Fruit fly (Drosophila melanogaster) whole organism, embryonic: ENCODE results near the gene CG12818.

Experiments
- Ada2b ChIP-seq: fragments of 200-800 bp; sonication (Bioruptor generic); IDR thresholded peaks from 2 replicates; pipeline ENCODE4 v1.3.6; 2022; ENCODE audit warnings: missing biosample characterization, missing genetic modification characterization
- Aef1 ChIP-seq: fragments of 200-800 bp; sonication (Bioruptor generic); IDR thresholded peaks from 3 replicates; pipeline ENCODE4 v1.3.6; 2022; ENCODE audit warnings: missing biosample characterization, missing genetic modification characterization
- CG10431 ChIP-seq: fragments of 200-800 bp; sonication (Bioruptor generic); optimal IDR thresholded peaks from 3 replicates; lab custom pipeline; 2018; ENCODE audit warnings: missing biosample characterization, mild to moderate bottlenecking, missing genetic modification characterization
- CG11696 ChIP-seq: fragments of 200-800 bp; sonication (Bioruptor generic); IDR thresholded peaks from 2 replicates; pipeline ENCODE4 v1.3.6; 2022; ENCODE audit warnings: missing biosample characterization, missing genetic modification characterization
- CG15601 ChIP-seq: fragments of 200-800 bp; sonication (Bioruptor generic); optimal IDR thresholded peaks from 3 replicates; lab custom pipeline; 2019; ENCODE audit warnings: missing biosample characterization, mild to moderate bottlenecking, missing genetic modification characterization, moderate library complexity
- CG17829 ChIP-seq: fragments of 200-800 bp; optimal IDR thresholded peaks from 2 replicates; lab custom pipeline; 2019; ENCODE audit warnings: missing biosample characterization, mild to moderate bottlenecking, missing genetic modification characterization, moderate library complexity
- CG1792 ChIP-seq: fragments of 200-800 bp; sonication (Bioruptor generic); optimal IDR thresholded peaks from 2 replicates; lab custom pipeline; 2016; ENCODE audit warnings: missing biosample characterization, missing genetic modification characterization
- CG31365 ChIP-seq: fragments of 200-800 bp; sonication (Bioruptor generic); optimal IDR thresholded peaks from 2 replicates; lab custom pipeline; 2018; ENCODE audit warnings: missing biosample characterization, mild to moderate bottlenecking, missing genetic modification characterization
- CG31441 ChIP-seq: fragments of 200-800 bp; sonication (Bioruptor generic); IDR thresholded peaks from 2 replicates; pipeline ENCODE4 v1.3.6; 2022; ENCODE audit warnings: missing biosample characterization, missing genetic modification characterization
- CG42726 ChIP-seq: fragments of 200-800 bp; sonication (Bioruptor generic); IDR thresholded peaks from 2 replicates; pipeline ENCODE4 v1.3.6; 2022; ENCODE audit warnings: missing biosample characterization, missing genetic modification characterization; ENCODE audit not compliant: partially characterized antibody
- CG6175 ChIP-seq: fragments of 200-800 bp; sonication (Bioruptor generic); IDR thresholded peaks from 3 replicates; pipeline ENCODE4 v1.3.6; 2022; ENCODE audit warnings: missing biosample characterization, missing genetic modification characterization
- CG6683 ChIP-seq: fragments of 200-800 bp; sonication (Bioruptor generic); optimal IDR thresholded peaks from 2 replicates; lab custom pipeline; 2017; ENCODE audit warnings: missing biosample characterization, mild to moderate bottlenecking, missing genetic modification characterization, missing genetic modification reagents
- CG7786 ChIP-seq: fragments of 200-800 bp; sonication (Bioruptor generic); optimal IDR thresholded peaks from 2 replicates; lab custom pipeline; 2016; ENCODE audit warnings: missing biosample characterization, missing genetic modification characterization
- CoRest ChIP-seq: fragments of 200-800 bp; sonication (Bioruptor generic); optimal IDR thresholded peaks from 3 replicates; lab custom pipeline; 2018; ENCODE audit warnings: missing biosample characterization, mild to moderate bottlenecking, missing genetic modification characterization, moderate library complexity
- Dek ChIP-seq: fragments of 200-800 bp; sonication (Bioruptor generic); optimal IDR thresholded peaks from 3 replicates; lab custom pipeline; 2019; ENCODE audit warnings: missing biosample characterization, mild to moderate bottlenecking, missing genetic modification characterization, moderate library complexity
- Ets97D ChIP-seq: fragments of 200-800 bp; sonication (Bioruptor generic); optimal IDR thresholded peaks from 3 replicates; lab custom pipeline; 2016; ENCODE audit warnings: missing biosample characterization, missing genetic modification characterization
- Gsc ChIP-seq: fragments of 200-800 bp; sonication (Bioruptor generic); IDR thresholded peaks from 2 replicates; pipeline ENCODE4 v1.3.6; 2022; ENCODE audit warnings: missing biosample characterization, missing genetic modification characterization
- Hr78 ChIP-seq, 2 experiments: fragments of 200-800 bp in 1 of 2; fragments of >200 bp in 1 of 2; sonication (Bioruptor generic) in 1 of 2; optimal IDR thresholded peaks; 2 replicates each; lab custom pipeline; 2017 to 2019; ENCODE audit warnings: missing biosample characterization in 2 of 2, missing genetic modification characterization in 2 of 2, mild to moderate bottlenecking in 1 of 2, moderate library complexity in 1 of 2
- Lim3 ChIP-seq: fragments of 200-800 bp; sonication (Bioruptor generic); IDR thresholded peaks from 2 replicates; pipeline ENCODE4 v1.3.6; 2022; ENCODE audit warnings: missing biosample characterization, missing genetic modification characterization
- NfI ChIP-seq: fragments of 200-800 bp; sonication (Bioruptor generic); optimal IDR thresholded peaks from 3 replicates; lab custom pipeline; 2018; ENCODE audit warnings: missing biosample characterization, mild to moderate bottlenecking, missing genetic modification characterization, moderate library complexity
- Opbp ChIP-seq: fragments of 200-800 bp; sonication (Bioruptor generic); IDR thresholded peaks from 3 replicates; pipeline ENCODE4 v1.3.6; 2022; ENCODE audit warnings: missing biosample characterization, missing genetic modification characterization; ENCODE audit not compliant: partially characterized antibody
- Scr ChIP-seq: fragments of 200-800 bp; sonication (Bioruptor generic); IDR thresholded peaks from 2 replicates; pipeline ENCODE4 v1.3.6; 2022; ENCODE audit warnings: missing biosample characterization, missing genetic modification characterization; ENCODE audit not compliant: partially characterized antibody
- Sry-δ ChIP-seq: fragments of 200-800 bp; sonication (Bioruptor generic); optimal IDR thresholded peaks from 2 replicates; lab custom pipeline; 2016; ENCODE audit warnings: missing biosample characterization, missing genetic modification characterization
- al ChIP-seq: fragments of 200-800 bp; sonication (Bioruptor generic); IDR thresholded peaks from 2 replicates; pipeline ENCODE4 v1.3.6; 2022; ENCODE audit warnings: missing biosample characterization, missing genetic modification characterization
- aop ChIP-seq: fragments of 200-800 bp; sonication (Bioruptor generic); IDR thresholded peaks from 2 replicates; pipeline ENCODE4 v1.3.6; 2022; ENCODE audit warnings: missing biosample characterization, missing genetic modification characterization
- ase ChIP-seq: fragments of 200-800 bp; sonication (Bioruptor generic); IDR thresholded peaks from 3 replicates; pipeline ENCODE4 v1.3.6; 2022; ENCODE audit warnings: missing biosample characterization, missing genetic modification characterization
- bab2 ChIP-seq: fragments of 200-800 bp; sonication (Bioruptor generic); optimal IDR thresholded peaks from 2 replicates; lab custom pipeline; 2016; ENCODE audit warnings: missing biosample characterization, missing genetic modification characterization
- bbx ChIP-seq: fragments of 200-800 bp; sonication (Bioruptor generic); IDR thresholded peaks from 2 replicates; pipeline ENCODE4 v1.3.6; 2022; ENCODE audit warnings: missing biosample characterization, missing genetic modification characterization; ENCODE audit not compliant: partially characterized antibody
- caup ChIP-seq: fragments of 200-800 bp; sonication (Bioruptor generic); optimal IDR thresholded peaks from 3 replicates; lab custom pipeline; 2017; ENCODE audit warnings: missing biosample characterization, mild to moderate bottlenecking, missing genetic modification characterization, moderate library complexity; ENCODE audit not compliant: severe bottlenecking
- corto ChIP-seq: fragments of 200-800 bp; sonication (Bioruptor generic); optimal IDR thresholded peaks from 2 replicates; lab custom pipeline; 2016; ENCODE audit warnings: missing biosample characterization, mild to moderate bottlenecking, missing genetic modification characterization, moderate library complexity
- crol ChIP-seq: fragments of 200-800 bp; sonication (Bioruptor generic); IDR thresholded peaks from 2 replicates; pipeline ENCODE4 v1.3.6; 2022; ENCODE audit warnings: missing biosample characterization, missing genetic modification characterization
- da ChIP-seq: fragments of 200-800 bp; sonication (Bioruptor generic); optimal IDR thresholded peaks from 2 replicates; lab custom pipeline; 2016; ENCODE audit warnings: missing biosample characterization, missing genetic modification characterization
- dimm ChIP-seq: fragments of 200-800 bp; sonication (Bioruptor generic); IDR thresholded peaks from 2 replicates; pipeline ENCODE4 v1.3.6; 2022; ENCODE audit warnings: missing biosample characterization, missing genetic modification characterization
- fd64A ChIP-seq: fragments of 200-800 bp; sonication (Bioruptor generic); optimal IDR thresholded peaks from 3 replicates; lab custom pipeline; 2018; ENCODE audit warnings: missing biosample characterization, mild to moderate bottlenecking, missing genetic modification characterization
- kah ChIP-seq: fragments of 200-800 bp; sonication (Bioruptor generic); optimal IDR thresholded peaks from 2 replicates; lab custom pipeline; 2018; ENCODE audit warnings: missing biosample characterization, mild to moderate bottlenecking, missing genetic modification characterization
- maf-S ChIP-seq: fragments of 200-800 bp; sonication (Bioruptor generic); optimal IDR thresholded peaks from 2 replicates; lab custom pipeline; 2016; ENCODE audit warnings: missing biosample characterization, missing genetic modification characterization
- nerfin-1 ChIP-seq: fragments of 200-800 bp; sonication (Bioruptor generic); optimal IDR thresholded peaks from 3 replicates; lab custom pipeline; 2019; ENCODE audit warnings: missing biosample characterization, mild to moderate bottlenecking, missing genetic modification characterization, moderate library complexity
- org-1 ChIP-seq: fragments of 200-800 bp; sonication (Bioruptor generic); optimal IDR thresholded peaks from 2 replicates; lab custom pipeline; 2017; ENCODE audit warnings: missing biosample characterization, missing genetic modification characterization
- pb ChIP-seq: fragments of 200-800 bp; sonication (Bioruptor generic); optimal IDR thresholded peaks from 3 replicates; lab custom pipeline; 2016; ENCODE audit warnings: missing biosample characterization, missing genetic modification characterization
- ranshi ChIP-seq: fragments of 200-800 bp; sonication (Bioruptor generic); IDR thresholded peaks from 2 replicates; pipeline ENCODE4 v1.3.6; 2022; ENCODE audit warnings: missing biosample characterization, missing genetic modification characterization
- run ChIP-seq: fragments of 200-800 bp; sonication (Bioruptor generic); optimal IDR thresholded peaks from 3 replicates; lab custom pipeline; 2018; ENCODE audit warnings: missing biosample characterization, mild to moderate bottlenecking, missing genetic modification characterization
- seq ChIP-seq: fragments of 200-800 bp; sonication (Bioruptor generic); IDR thresholded peaks from 2 replicates; pipeline ENCODE4 v1.3.6; 2022; ENCODE audit warnings: missing biosample characterization, missing genetic modification characterization
- shn ChIP-seq: fragments of 200-800 bp; sonication (Bioruptor generic); optimal IDR thresholded peaks from 3 replicates; lab custom pipeline; 2016; ENCODE audit warnings: missing biosample characterization, missing genetic modification characterization
- sim ChIP-seq: fragments of 200-800 bp; sonication (Bioruptor generic); IDR thresholded peaks from 2 replicates; pipeline ENCODE4 v1.3.6; 2022; ENCODE audit warnings: missing biosample characterization, missing genetic modification characterization
- trh ChIP-seq: fragments of 200-800 bp; sonication (Bioruptor generic); optimal IDR thresholded peaks from 2 replicates; lab custom pipeline; 2016; ENCODE audit warnings: missing biosample characterization, missing genetic modification characterization
- ttk ChIP-seq: fragments of 200-800 bp; sonication (Bioruptor generic); IDR thresholded peaks from 2 replicates; pipeline ENCODE4 v2.1.2; 2022; ENCODE audit warnings: missing biosample characterization, missing genetic modification characterization
- unpg ChIP-seq: fragments of 200-800 bp; sonication (Bioruptor generic); optimal IDR thresholded peaks from 3 replicates; lab custom pipeline; 2018; ENCODE audit warnings: missing biosample characterization, mild to moderate bottlenecking, missing genetic modification characterization, moderate library complexity
- vfl ChIP-seq: fragments of 200-800 bp; sonication (Bioruptor generic); optimal IDR thresholded peaks from 2 replicates; lab custom pipeline; 2016; ENCODE audit warnings: missing biosample characterization, missing genetic modification characterization
- z ChIP-seq: fragments of 200-800 bp; sonication (Bioruptor generic); IDR thresholded peaks from 3 replicates; pipeline ENCODE4 v1.3.6; 2022; ENCODE audit warnings: missing biosample characterization, missing genetic modification characterization

The CG12818 gene

dm6 chr3R:10350741-10351629 lies 19.6 kb downstream of the CG12818 start (continued):
- TF ChIP-seq z (GFP tag; lab: Robert Waterston, UW), result no peak
- no peak for TF ChIP-seq Lim3 (GFP tag; lab: Robert Waterston, UW)
- TF ChIP-seq nerfin-1, result peak; percentile 32
- TF ChIP-seq Hr78 (GFP tag; optimal IDR thresholded peaks at IDR 0.05; lab: Kevin White, UChicago), result peak in 1 of 2 experiments; percentile 13
- TF ChIP-seq CG31365 (tag; lab: Kevin White, UChicago), result peak; percentile 62
- no peak for TF ChIP-seq kah (GFP tag; lab: Kevin White, UChicago)
- peak; percentile 74 for TF ChIP-seq shn (GFP tag; lab: Kevin White, UChicago)
- no peak for TF ChIP-seq Ada2b (GFP tag; lab: Robert Waterston, UW)
- TF ChIP-seq CG6175, result no peak
- TF ChIP-seq caup (GFP tag; lab: Kevin White, UChicago), result peak; percentile 86
- no peak for TF ChIP-seq al
- TF ChIP-seq bbx (GFP tag; lab: Robert Waterston, UW), result no peak
- TF ChIP-seq ase, result no peak
- peak; percentile 51 for TF ChIP-seq CG6683 (GFP tag; lab: Kevin White, UChicago)
- TF ChIP-seq Sry-δ, result no peak
- TF ChIP-seq org-1, result peak; percentile 76
- no peak for TF ChIP-seq Gsc (GFP tag; lab: Robert Waterston, UW)
- TF ChIP-seq vfl (GFP tag; lab: Kevin White, UChicago), result peak; percentile 77
- TF ChIP-seq ttk, result no peak
- TF ChIP-seq CG10431 (GFP tag; lab: Kevin White, UChicago), result no peak
- TF ChIP-seq CG17829, result peak; percentile 63
- TF ChIP-seq crol, result no peak
- TF ChIP-seq CG31441 (GFP tag; lab: Robert Waterston, UW), result no peak
- TF ChIP-seq CG11696 (GFP tag; lab: Robert Waterston, UW), result no peak
- TF ChIP-seq Aef1, result no peak
- TF ChIP-seq aop, result no peak
- TF ChIP-seq da, result no peak
- peak; percentile 59 for TF ChIP-seq trh (GFP tag; lab: Kevin White, UChicago)
- peak; percentile 58 for TF ChIP-seq run (tag; lab: Kevin White, UChicago)
- peak; percentile 68 for TF ChIP-seq maf-S (GFP tag; lab: Kevin White, UChicago)
- TF ChIP-seq Opbp, result no peak
- TF ChIP-seq pb (GFP tag; lab: Kevin White, UChicago), result peak; percentile 41
- peak; percentile 59 for TF ChIP-seq CG15601 (tag; lab: Kevin White, UChicago)
- TF ChIP-seq CG1792, result peak; percentile 56
- TF ChIP-seq corto (GFP tag; lab: Kevin White, UChicago), result peak; percentile 65
- TF ChIP-seq seq (GFP tag; lab: Robert Waterston, UW), result no peak
- peak; percentile 80 for TF ChIP-seq unpg (GFP tag; lab: Kevin White, UChicago)
- peak; percentile 87 for TF ChIP-seq Dek (tag; lab: Kevin White, UChicago)
- no peak for TF ChIP-seq CG42726
- TF ChIP-seq fd64A (GFP tag; lab: Kevin White, UChicago), result peak; percentile 79
- no peak for TF ChIP-seq ranshi
- peak; percentile 91 for TF ChIP-seq CoRest (tag; lab: Kevin White, UChicago)
- peak; percentile 81 for TF ChIP-seq NfI (GFP tag; lab: Kevin White, UChicago)
- peak; percentile 35 for TF ChIP-seq Ets97D (GFP tag; lab: Kevin White, UChicago)
- no peak for TF ChIP-seq Scr (GFP tag; lab: Robert Waterston, UW)
- TF ChIP-seq dimm (GFP tag; lab: Robert Waterston, UW), result no peak
- peak; percentile 61 for TF ChIP-seq bab2 (GFP tag; lab: Kevin White, UChicago)
- TF ChIP-seq CG7786, result peak; percentile 78
- TF ChIP-seq sim (GFP tag; lab: Robert Waterston, UW), result no peak
